Worm (Caenorhabditis elegans) whole organism, mixed stage, embryonic: ENCODE measurements around the gene gei-4.

ENCODE experiments used
- blmp-1 ChIP-seq: fragments of 150-350 bp; optimal IDR thresholded peaks from 2 replicates; lab custom pipeline; 2014; ENCODE audit warnings: missing biosample characterization, missing genetic modification characterization
- ham-2 ChIP-seq: fragments of 200-800 bp; sonication (Bioruptor generic); optimal IDR thresholded peaks from 2 replicates; lab custom pipeline; 2018; ENCODE audit warnings: mild to moderate bottlenecking, missing genetic modification characterization, missing compliant biosample characterization
- nhr-237 ChIP-seq: fragments of 150-350 bp; optimal IDR thresholded peaks from 2 replicates; lab custom pipeline; 2014; ENCODE audit warnings: missing biosample characterization, missing genetic modification characterization
- unc-62 ChIP-seq: fragments of 150-350 bp; optimal IDR thresholded peaks from 2 replicates; lab custom pipeline; 2014; ENCODE audit warnings: missing biosample characterization, missing genetic modification reagents, missing genetic modification characterization

DNA sequence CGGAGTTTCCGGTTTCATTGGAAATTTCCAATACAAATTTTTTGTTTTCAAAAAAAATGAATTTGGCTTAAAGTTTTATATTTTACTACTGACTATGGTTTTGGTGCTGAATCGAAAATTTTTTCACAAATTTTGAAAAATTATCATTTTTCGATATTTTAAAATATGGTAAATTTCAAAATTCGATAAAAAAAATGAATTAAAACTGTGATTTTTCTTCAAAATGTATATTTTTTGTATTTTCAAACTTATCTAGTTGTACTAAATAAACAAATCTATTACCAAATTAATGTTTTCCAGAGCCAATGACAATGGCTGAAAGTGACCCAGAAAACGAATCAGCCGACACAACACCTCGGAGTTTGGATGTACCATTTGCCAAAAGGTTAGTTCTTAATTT, 11.0 kb upstream of the gei-4 start, which contains the start of gene pll-1:
- TF ChIP-seq nhr-237 (tag; lab: Kevin White, UChicago): no peak
- no peak for TF ChIP-seq blmp-1 (tag; lab: Kevin White, UChicago)
- TF ChIP-seq unc-62 (GFP tag; lab: Kevin White, UChicago): no peak
- no peak for TF ChIP-seq ham-2
